Fruit fly (Drosophila melanogaster) Kc167 (cell line): ENCODE results near the gene orb.

Experiments
- h ChIP-seq: fragments of >200 bp; optimal IDR thresholded peaks from 3 replicates; lab custom pipeline; 2018; ENCODE audit warnings: missing external identifiers
- psq ChIP-seq: fragments of >200 bp; optimal IDR thresholded peaks from 2 replicates; lab custom pipeline; 2017; ENCODE audit warnings: missing external identifiers

DNA sequence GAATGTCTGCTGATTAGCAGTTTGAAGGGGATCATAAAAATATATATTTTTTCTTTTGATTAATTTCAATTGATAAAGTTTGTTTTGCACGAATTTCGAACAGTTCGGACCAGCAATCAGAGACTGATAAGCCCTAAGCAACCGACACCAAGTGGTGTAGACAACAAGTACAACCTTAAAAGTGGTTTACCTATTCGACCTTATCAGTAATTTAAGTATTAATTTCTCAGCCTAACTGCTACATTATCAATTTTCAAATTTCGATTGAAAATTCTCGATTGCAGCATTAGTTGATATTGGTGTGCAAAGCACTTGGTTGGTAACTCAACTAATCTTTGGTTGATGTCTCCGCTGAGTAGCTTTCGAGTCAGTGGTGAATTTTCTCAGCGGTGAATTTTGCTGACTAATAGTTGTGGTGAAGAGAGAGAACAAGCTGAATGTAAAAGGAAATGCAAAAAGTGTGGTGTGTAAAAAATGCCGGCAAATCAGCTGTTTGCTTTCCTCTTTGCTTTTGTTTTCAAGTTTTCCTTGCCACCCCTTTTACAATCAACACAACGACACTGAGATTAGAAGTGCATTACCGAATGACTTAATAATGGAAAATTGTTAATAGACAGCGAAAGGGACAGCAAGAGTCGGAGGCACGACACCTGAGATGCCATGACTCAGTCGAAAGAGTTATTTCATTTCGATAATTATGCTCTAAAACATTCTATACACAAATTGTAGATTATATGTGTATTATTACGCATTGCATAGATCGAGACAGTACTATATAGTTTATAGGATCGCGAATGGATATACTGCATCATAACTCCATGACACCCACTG, 65.8 kb downstream of the orb start:
- TF ChIP-seq psq (lab: Kevin White, UChicago) (no peak), h (lab: Kevin White, UChicago) (no peak)
